Fruit fly (Drosophila melanogaster) whole organism, wandering third instar larva: ENCODE results near the gene Orct2.

ENCODE experiments used
- Abd-B ChIP-seq: fragments of >200 bp; optimal IDR thresholded peaks from 2 replicates; lab custom pipeline; 2017; ENCODE audit warnings: missing biosample characterization, missing genetic modification characterization
- CG32264 ChIP-seq: fragments of 200-800 bp; sonication (Bioruptor generic); optimal IDR thresholded peaks from 2 replicates; lab custom pipeline; 2016; ENCODE audit warnings: missing biosample characterization, missing genetic modification characterization
- CG9705 ChIP-seq: fragments of 200-800 bp; sonication (Bioruptor generic); optimal IDR thresholded peaks from 2 replicates; lab custom pipeline; 2018; ENCODE audit warnings: missing biosample characterization, mild to moderate bottlenecking, missing genetic modification characterization
- CrebA ChIP-seq: fragments of 200-800 bp; sonication (Bioruptor generic); optimal IDR thresholded peaks from 2 replicates; lab custom pipeline; 2016; ENCODE audit warnings: missing biosample characterization, mild to moderate bottlenecking, missing genetic modification characterization, borderline replicate concordance
- Dfd ChIP-seq: fragments of >200 bp; optimal IDR thresholded peaks from 2 replicates; lab custom pipeline; 2017; ENCODE audit warnings: missing biosample characterization, missing genetic modification characterization
- Dif ChIP-seq: fragments of 200-275, 200-300 bp; sonication (Bioruptor generic); optimal IDR thresholded peaks from 2 replicates; lab custom pipeline; 2018; ENCODE audit warnings: missing biosample characterization, missing genetic modification characterization; ENCODE audit not compliant: partially characterized antibody
- GATAd ChIP-seq: sonication (Bioruptor generic); optimal IDR thresholded peaks from 2 replicates; lab custom pipeline; 2016; ENCODE audit warnings: missing biosample characterization, missing genetic modification characterization
- HLH106 ChIP-seq: fragments of 200-800 bp; optimal IDR thresholded peaks from 3 replicates; lab custom pipeline; 2019; ENCODE audit warnings: missing biosample characterization, mild to moderate bottlenecking, missing genetic modification characterization, moderate library complexity
- Hnf4 ChIP-seq: fragments of 200-800 bp; sonication (Bioruptor generic); optimal IDR thresholded peaks from 2 replicates; lab custom pipeline; 2016; ENCODE audit warnings: missing biosample characterization, mild to moderate bottlenecking, missing genetic modification characterization
- Hr78 ChIP-seq: fragments of >200 bp; optimal IDR thresholded peaks from 2 replicates; lab custom pipeline; 2017; ENCODE audit warnings: missing biosample characterization, missing genetic modification characterization
- Hr83 ChIP-seq: fragments of 200-300 bp; sonication (Bioruptor generic); optimal IDR thresholded peaks from 2 replicates; lab custom pipeline; 2016; ENCODE audit warnings: missing biosample characterization, mild to moderate bottlenecking, missing genetic modification characterization, moderate library complexity; ENCODE audit not compliant: poor library complexity, severe bottlenecking
- Jra ChIP-seq: sonication (Bioruptor generic); optimal IDR thresholded peaks from 2 replicates; lab custom pipeline; 2016; ENCODE audit warnings: missing biosample characterization, missing genetic modification characterization
- Mio ChIP-seq: sonication (Bioruptor generic); optimal IDR thresholded peaks from 2 replicates; lab custom pipeline; 2016; ENCODE audit warnings: missing biosample characterization, missing genetic modification characterization
- Myc ChIP-seq: fragments of >200 bp; optimal IDR thresholded peaks from 2 replicates; lab custom pipeline; 2017
- N ChIP-seq: fragments of >200 bp; optimal IDR thresholded peaks from 2 replicates; lab custom pipeline; 2018; ENCODE audit warnings: missing biosample characterization, missing external identifiers, missing genetic modification characterization
- OdsH ChIP-seq: fragments of 200-800 bp; sonication (Bioruptor generic); optimal IDR thresholded peaks from 2 replicates; lab custom pipeline; 2016; ENCODE audit warnings: missing biosample characterization, mild to moderate bottlenecking, missing genetic modification characterization
- Rel ChIP-seq, 2 experiments: fragments of 200-800 bp; sonication (Bioruptor generic) in 1 of 2; optimal IDR thresholded peaks; 2 replicates in 1 of 2; 3 replicates in 1 of 2; lab custom pipeline; 2016 to 2019; ENCODE audit warnings: mild to moderate bottlenecking in 2 of 2, missing biosample characterization in 2 of 2, missing genetic modification characterization in 2 of 2, moderate library complexity in 1 of 2
- Sp1 ChIP-seq: fragments of 200-800 bp; sonication (Bioruptor generic); optimal IDR thresholded peaks from 3 replicates; lab custom pipeline; 2019; ENCODE audit warnings: missing biosample characterization, mild to moderate bottlenecking, missing genetic modification characterization, moderate library complexity
- Vsx2 ChIP-seq: fragments of 200-300, 225-300 bp; sonication (Bioruptor generic); optimal IDR thresholded peaks from 2 replicates; lab custom pipeline; 2018; ENCODE audit warnings: missing biosample characterization, missing genetic modification characterization; ENCODE audit not compliant: partially characterized antibody
- br ChIP-seq: fragments of 200-800 bp; sonication (Bioruptor generic); optimal IDR thresholded peaks from 2 replicates; lab custom pipeline; 2016; ENCODE audit warnings: missing biosample characterization, missing genetic modification characterization
- brk ChIP-seq: fragments of 200-800 bp; sonication (Bioruptor generic); optimal IDR thresholded peaks from 2 replicates; lab custom pipeline; 2016; ENCODE audit warnings: missing biosample characterization, mild to moderate bottlenecking, missing genetic modification characterization
- dl ChIP-seq, 2 experiments: fragments of 175-275, 200-275 bp in 1 of 2; fragments of 200-275 bp in 1 of 2; sonication (Bioruptor generic); optimal IDR thresholded peaks; lab custom pipeline; 2018; ENCODE audit warnings: mild to moderate bottlenecking in 2 of 2, missing biosample characterization in 2 of 2, missing genetic modification characterization in 2 of 2, moderate library complexity in 2 of 2; ENCODE audit not compliant: partially characterized antibody in 2 of 2, insufficient read depth in 1 of 2
- dmrt93B ChIP-seq: fragments of 200-800 bp; sonication (Bioruptor generic); optimal IDR thresholded peaks from 2 replicates; lab custom pipeline; 2018; ENCODE audit warnings: missing biosample characterization, mild to moderate bottlenecking, missing genetic modification characterization
- dsf ChIP-seq: sonication (Bioruptor generic); optimal IDR thresholded peaks from 2 replicates; lab custom pipeline; 2016; ENCODE audit warnings: missing biosample characterization, missing genetic modification characterization, borderline replicate concordance
- ey ChIP-seq: fragments of 200-800 bp; sonication (Bioruptor generic); optimal IDR thresholded peaks from 2 replicates; lab custom pipeline; 2016; ENCODE audit warnings: missing biosample characterization, missing genetic modification characterization
- foxo ChIP-seq, 2 experiments: fragments of 200-800 bp; sonication (Bioruptor generic); optimal IDR thresholded peaks; 2 replicates in 1 of 2; 3 replicates in 1 of 2; lab custom pipeline; 2016 to 2017; ENCODE audit warnings: missing biosample characterization in 2 of 2, missing genetic modification characterization in 2 of 2
- fru ChIP-seq: fragments of 200-800 bp; sonication (Bioruptor generic); optimal IDR thresholded peaks from 3 replicates; lab custom pipeline; 2016; ENCODE audit warnings: missing biosample characterization, mild to moderate bottlenecking, missing genetic modification characterization
- h ChIP-seq: fragments of 200-800 bp; sonication (Bioruptor generic); optimal IDR thresholded peaks from 3 replicates; lab custom pipeline; 2016; ENCODE audit warnings: missing biosample characterization, mild to moderate bottlenecking, missing genetic modification characterization
- jim ChIP-seq: fragments of 175-275, 200-325 bp; sonication (Bioruptor generic); optimal IDR thresholded peaks from 2 replicates; lab custom pipeline; 2016; ENCODE audit warnings: missing biosample characterization, mild to moderate bottlenecking, missing genetic modification characterization
- lola ChIP-seq: fragments of >200 bp; optimal IDR thresholded peaks from 2 replicates; lab custom pipeline; 2017; ENCODE audit warnings: missing biosample characterization, missing genetic modification characterization
- pan ChIP-seq: fragments of >200 bp; optimal IDR thresholded peaks from 2 replicates; lab custom pipeline; 2017
- psq ChIP-seq: fragments of 200-800 bp; sonication (Bioruptor generic); optimal IDR thresholded peaks from 3 replicates; lab custom pipeline; 2017; ENCODE audit warnings: missing biosample characterization, mild to moderate bottlenecking, missing genetic modification characterization, moderate library complexity
- rgr ChIP-seq: fragments of 200-800 bp; sonication (Bioruptor generic); optimal IDR thresholded peaks from 3 replicates; lab custom pipeline; 2016; ENCODE audit warnings: missing biosample characterization, mild to moderate bottlenecking, missing genetic modification characterization
- sage ChIP-seq: fragments of 200-800 bp; sonication (Bioruptor generic); optimal IDR thresholded peaks from 2 replicates; lab custom pipeline; 2016; ENCODE audit warnings: missing biosample characterization, mild to moderate bottlenecking, missing genetic modification characterization
- sv ChIP-seq: fragments of 200-800 bp; sonication (Bioruptor generic); optimal IDR thresholded peaks from 3 replicates; lab custom pipeline; 2016; ENCODE audit warnings: missing biosample characterization, missing genetic modification characterization
- tai ChIP-seq: sonication (Bioruptor generic); optimal IDR thresholded peaks from 2 replicates; lab custom pipeline; 2016; ENCODE audit warnings: missing biosample characterization, missing genetic modification characterization
- usp ChIP-seq: fragments of >200 bp; optimal IDR thresholded peaks from 2 replicates; lab custom pipeline; 2017; ENCODE audit warnings: missing biosample characterization, missing genetic modification characterization
- woc ChIP-seq: sonication (Bioruptor generic); optimal IDR thresholded peaks from 2 replicates; lab custom pipeline; 2016; ENCODE audit warnings: missing biosample characterization, mild to moderate bottlenecking, missing genetic modification characterization

Orct2 gene

dm6 chr3R:24294299-24294698, 21.5 kb downstream of the Orct2 start, which contains the start of gene CG5715:
TSS of gene CG5715 (minus strand) at chr3R:24294399.
- TF ChIP-seq brk (GFP tag; lab: Kevin White, UChicago) (no peak), dmrt93B (no peak), Mio (no peak), usp (GFP tag; lab: Kevin White, UChicago) (no peak), jim (GFP tag; lab: Kevin White, UChicago) (no peak), sv (no peak), Rel (GFP tag; optimal IDR thresholded peaks at IDR 0.05; lab: Kevin White, UChicago) (no peak), Rel (tag; optimal IDR thresholded peaks at IDR 0.05; lab: Kevin White, UChicago) (no peak)

dm6 chr3R:24294784-24295555, 22.1 kb downstream of the Orct2 start, which contains the start of gene crb:
TSS of gene crb (plus strand) at chr3R:24295078.
- no peak for TF ChIP-seq Rel (GFP tag; optimal IDR thresholded peaks at IDR 0.05; lab: Kevin White, UChicago)
- peak; percentile 66 for TF ChIP-seq Rel (tag; optimal IDR thresholded peaks at IDR 0.05; lab: Kevin White, UChicago)
- no peak for TF ChIP-seq brk (GFP tag; lab: Kevin White, UChicago)
- no peak for TF ChIP-seq Dfd (GFP tag; lab: Kevin White, UChicago)
- peak; percentile 67 for TF ChIP-seq rgr (GFP tag; lab: Kevin White, UChicago)
- no peak for TF ChIP-seq lola (GFP tag; lab: Kevin White, UChicago)
- no peak for TF ChIP-seq Myc (lab: Kevin White, UChicago)
- TF ChIP-seq usp (GFP tag; lab: Kevin White, UChicago) = no peak
- peak; percentile 37 for TF ChIP-seq sv
- TF ChIP-seq CG32264 (GFP tag; lab: Kevin White, UChicago) = no peak
- TF ChIP-seq Jra (GFP tag; lab: Kevin White, UChicago) = peak; percentile 45
- TF ChIP-seq Hr83 (GFP tag; lab: Kevin White, UChicago) = peak; percentile 80
- TF ChIP-seq br = peak; percentile 68
- TF ChIP-seq Hr78 (GFP tag; lab: Kevin White, UChicago) = no peak
- peak; percentile 61 for TF ChIP-seq fru (GFP tag; lab: Kevin White, UChicago)
- peak; percentile 60 for TF ChIP-seq Dif (GFP tag; lab: Kevin White, UChicago)
- no peak for TF ChIP-seq tai (GFP tag; lab: Kevin White, UChicago)
- TF ChIP-seq woc = no peak
- no peak for TF ChIP-seq dmrt93B
- TF ChIP-seq Mio = no peak
- TF ChIP-seq Hnf4 (GFP tag; lab: Kevin White, UChicago) = peak; percentile 69
- no peak for TF ChIP-seq CrebA (GFP tag; lab: Kevin White, UChicago)
- peak; percentile 54 for TF ChIP-seq Sp1 (GFP tag; lab: Kevin White, UChicago)
- peak; percentile 65 for TF ChIP-seq h (GFP tag; lab: Kevin White, UChicago)
- peak; percentile 14 for TF ChIP-seq CG9705 (GFP tag; lab: Kevin White, UChicago)
- no peak for TF ChIP-seq sage (GFP tag; lab: Kevin White, UChicago)
- TF ChIP-seq psq (GFP tag; lab: Kevin White, UChicago) = no peak
- TF ChIP-seq Abd-B (GFP tag; lab: Kevin White, UChicago) = no peak
- TF ChIP-seq N = no peak
- TF ChIP-seq GATAd (GFP tag; lab: Kevin White, UChicago) = no peak
- no peak for TF ChIP-seq Vsx2 (GFP tag; lab: Kevin White, UChicago)
- TF ChIP-seq pan = no peak
- TF ChIP-seq dsf (GFP tag; lab: Kevin White, UChicago) = no peak
- peak; percentile 43 for TF ChIP-seq ey
- TF ChIP-seq dl (GFP tag; optimal IDR thresholded peaks at IDR 0.05; lab: Kevin White, UChicago; ENCODE audit: insufficient read depth in 1 of 2, partially characterized antibody in 2 of 2) = no peak
- peak; percentile 43 for TF ChIP-seq HLH106 (tag; lab: Kevin White, UChicago)
- peak in 1 of 2 experiments; percentile 69 for TF ChIP-seq foxo (GFP tag; optimal IDR thresholded peaks at IDR 0.05; lab: Kevin White, UChicago)
- TF ChIP-seq jim (GFP tag; lab: Kevin White, UChicago) = peak; percentile 39
- peak; percentile 56 for TF ChIP-seq OdsH (GFP tag; lab: Kevin White, UChicago)
